Worm (Caenorhabditis elegans) whole organism, L3 larva: ENCODE data around the gene sma-6.

ENCODE experiments used
- R02D3.7 ChIP-seq: fragments of 150-350 bp; optimal IDR thresholded peaks from 2 replicates; lab custom pipeline; 2014; ENCODE audit warnings: missing biosample characterization, missing genetic modification characterization
- ZK546.5 ChIP-seq: sonication (generic microtip); optimal IDR thresholded peaks from 2 replicates; lab custom pipeline; 2017; ENCODE audit warnings: missing biosample characterization, missing genetic modification characterization
- aly-2 ChIP-seq: fragments of 150-350 bp; optimal IDR thresholded peaks from 2 replicates; lab custom pipeline; 2014; ENCODE audit warnings: missing biosample characterization, missing genetic modification characterization
- ama-1 ChIP-seq: fragments of 150-350 bp; optimal IDR thresholded peaks from 2 replicates; lab custom pipeline; 2018
- ceh-28 ChIP-seq: fragments of 150-350 bp; optimal IDR thresholded peaks from 2 replicates; lab custom pipeline; 2014; ENCODE audit warnings: missing biosample characterization, missing genetic modification reagents, missing genetic modification characterization
- ceh-82 ChIP-seq: fragments of 150-350 bp; optimal IDR thresholded peaks from 2 replicates; lab custom pipeline; 2014; ENCODE audit warnings: missing biosample characterization, missing genetic modification characterization
- ceh-9 ChIP-seq: sonication (generic microtip); optimal IDR thresholded peaks from 2 replicates; lab custom pipeline; 2018; ENCODE audit warnings: missing biosample characterization, missing genetic modification characterization
- daf-12 ChIP-seq: fragments of 150-350 bp; optimal IDR thresholded peaks from 2 replicates; lab custom pipeline; 2014; ENCODE audit warnings: missing biosample characterization, missing genetic modification reagents, missing genetic modification characterization
- egl-27 ChIP-seq: sonication (generic microtip); optimal IDR thresholded peaks from 4 replicates; lab custom pipeline; 2017; ENCODE audit warnings: missing biosample characterization, missing genetic modification reagents, missing genetic modification characterization
- egl-5 ChIP-seq: fragments of 150-350 bp; optimal IDR thresholded peaks from 2 replicates; lab custom pipeline; 2017; ENCODE audit warnings: missing biosample characterization, missing genetic modification reagents, missing genetic modification characterization, inconsistent platforms
- elt-1 ChIP-seq: fragments of 150-350 bp; optimal IDR thresholded peaks from 2 replicates; lab custom pipeline; 2014; ENCODE audit warnings: missing biosample characterization, missing genetic modification characterization
- elt-2 ChIP-seq: sonication (generic microtip); optimal IDR thresholded peaks from 2 replicates; lab custom pipeline; 2016; ENCODE audit warnings: missing genetic modification reagents, mild to moderate bottlenecking, missing genetic modification characterization, missing compliant biosample characterization
- elt-3 ChIP-seq, 3 experiments: fragments of 150-350 bp in 1 of 3; sonication (generic microtip) in 2 of 3; optimal IDR thresholded peaks; 2 replicates in 2 of 3; 4 replicates in 1 of 3; lab custom pipeline; 2014 to 2017; ENCODE audit warnings: missing biosample characterization in 3 of 3, missing genetic modification characterization in 3 of 3
- eor-1 ChIP-seq, 2 experiments: fragments of 150-350 bp; optimal IDR thresholded peaks; 2 replicates each; lab custom pipeline; 2014 to 2018; ENCODE audit warnings: missing biosample characterization in 2 of 2, missing genetic modification characterization in 2 of 2
- fkh-2 ChIP-seq: fragments of 150-350 bp; optimal IDR thresholded peaks from 2 replicates; lab custom pipeline; 2014; ENCODE audit warnings: missing biosample characterization, missing genetic modification reagents, missing genetic modification characterization
- fos-1 ChIP-seq: fragments of 150-350 bp; optimal IDR thresholded peaks from 2 replicates; lab custom pipeline; 2014; ENCODE audit warnings: missing biosample characterization, missing genetic modification characterization
- hmg-11 ChIP-seq: sonication (generic microtip); optimal IDR thresholded peaks from 2 replicates; lab custom pipeline; 2016; ENCODE audit warnings: missing genetic modification characterization, missing compliant biosample characterization
- lin-15B ChIP-seq: fragments of 150-350 bp; optimal IDR thresholded peaks from 2 replicates; lab custom pipeline; 2014; ENCODE audit warnings: missing biosample characterization, missing genetic modification characterization
- mdl-1 ChIP-seq: fragments of 150-350 bp; optimal IDR thresholded peaks from 2 replicates; lab custom pipeline; 2014; ENCODE audit warnings: missing biosample characterization, missing genetic modification characterization
- mml-1 ChIP-seq: fragments of 150-350 bp; sonication (generic microtip); optimal IDR thresholded peaks from 3 replicates; lab custom pipeline; 2014; ENCODE audit warnings: missing biosample characterization, missing genetic modification characterization
- nfya-1 ChIP-seq: sonication (generic microtip); optimal IDR thresholded peaks from 2 replicates; lab custom pipeline; 2017; ENCODE audit warnings: missing genetic modification characterization, mild to moderate bottlenecking, missing compliant biosample characterization, antibody characterized with exemption, moderate library complexity; ENCODE audit not compliant: insufficient read depth
- nhr-12 ChIP-seq: fragments of 150-350 bp; optimal IDR thresholded peaks from 2 replicates; lab custom pipeline; 2014; ENCODE audit warnings: missing biosample characterization, missing genetic modification characterization
- nhr-23 ChIP-seq: fragments of 150-350 bp; optimal IDR thresholded peaks from 2 replicates; lab custom pipeline; 2014; ENCODE audit warnings: missing biosample characterization, missing genetic modification reagents, missing genetic modification characterization
- nhr-237 ChIP-seq: fragments of 150-350 bp; optimal IDR thresholded peaks from 2 replicates; lab custom pipeline; 2014; ENCODE audit warnings: missing biosample characterization, missing genetic modification characterization
- nhr-25 ChIP-seq: sonication (generic microtip); optimal IDR thresholded peaks from 2 replicates; lab custom pipeline; 2017; ENCODE audit warnings: missing biosample characterization, missing genetic modification characterization
- nhr-28 ChIP-seq: fragments of 150-350 bp; optimal IDR thresholded peaks from 2 replicates; lab custom pipeline; 2014; ENCODE audit warnings: missing biosample characterization, missing genetic modification characterization
- nhr-67 ChIP-seq: fragments of 150-350 bp; optimal IDR thresholded peaks from 2 replicates; lab custom pipeline; 2014; ENCODE audit warnings: missing biosample characterization, missing genetic modification characterization
- nhr-76 ChIP-seq: fragments of 150-350 bp; sonication (generic microtip); optimal IDR thresholded peaks from 5 replicates; lab custom pipeline; 2014; ENCODE audit warnings: missing biosample characterization, missing genetic modification characterization
- pha-4 ChIP-seq: fragments of 150-350 bp; optimal IDR thresholded peaks from 2 replicates; lab custom pipeline; 2014; ENCODE audit warnings: missing biosample characterization, missing genetic modification reagents, missing genetic modification characterization
- sea-2 ChIP-seq: fragments of 150-350 bp; sonication (generic microtip); optimal IDR thresholded peaks from 4 replicates; lab custom pipeline; 2014; ENCODE audit warnings: missing biosample characterization, missing genetic modification reagents, missing genetic modification characterization
- tbx-2 ChIP-seq: sonication (generic microtip); optimal IDR thresholded peaks from 2 replicates; lab custom pipeline; 2016; ENCODE audit warnings: mild to moderate bottlenecking, missing genetic modification characterization, missing compliant biosample characterization
- unc-39 ChIP-seq: sonication (generic microtip); optimal IDR thresholded peaks from 4 replicates; lab custom pipeline; 2017; ENCODE audit warnings: missing biosample characterization, missing genetic modification characterization
- unc-62 ChIP-seq: fragments of 150-350 bp; sonication (generic microtip); optimal IDR thresholded peaks from 4 replicates; lab custom pipeline; 2014; ENCODE audit warnings: missing biosample characterization, missing genetic modification reagents, missing genetic modification characterization
- zag-1 ChIP-seq: fragments of 150-350 bp; optimal IDR thresholded peaks from 2 replicates; lab custom pipeline; 2014; ENCODE audit warnings: missing biosample characterization, missing genetic modification characterization
- ztf-4 ChIP-seq: fragments of 150-350 bp; optimal IDR thresholded peaks from 2 replicates; lab custom pipeline; 2014; ENCODE audit warnings: missing biosample characterization, missing genetic modification characterization

sma-6 gene

DNA sequence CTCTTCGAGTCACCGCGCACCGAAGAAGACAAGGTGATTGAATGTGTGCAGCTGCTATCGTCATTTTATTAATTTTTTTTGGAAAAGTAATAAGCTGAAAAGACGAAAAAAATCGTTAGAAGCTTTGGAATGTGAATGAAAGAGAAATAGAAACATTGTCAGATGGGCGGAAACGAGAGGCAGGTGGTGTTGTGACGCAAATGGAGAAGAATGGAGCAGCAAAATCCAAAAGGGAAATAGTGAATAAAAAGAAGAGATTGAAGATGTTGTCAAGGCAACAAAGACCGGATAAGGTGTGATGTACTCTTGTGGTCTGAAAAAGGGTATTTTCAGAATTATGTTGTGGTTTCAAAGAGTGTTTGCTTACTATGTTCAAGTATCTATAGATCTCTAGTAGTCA, 18.2 kb downstream of the sma-6 start:
- TF ChIP-seq daf-12 (tag; lab: Kevin White, UChicago) (no peak), lin-15B (tag; lab: Kevin White, UChicago) (no peak), unc-39 (tag; lab: Kevin White, UChicago) (no peak), mml-1 (tag; lab: Kevin White, UChicago) (no peak), nhr-76 (tag; lab: Kevin White, UChicago) (no peak), nhr-28 (no peak), egl-5 (tag; lab: Kevin White, UChicago) (no peak), elt-2 (tag; lab: Kevin White, UChicago) (no peak), ZK546.5 (no peak), ztf-4 (no peak), nfya-1 (tag; lab: Kevin White, UChicago) (no peak), mdl-1 (tag; lab: Kevin White, UChicago) (no peak), ceh-82 (no peak), zag-1 (tag; lab: Kevin White, UChicago) (no peak), ceh-28 (no peak), nhr-23 (tag; lab: Kevin White, UChicago) (no peak)

DNA sequence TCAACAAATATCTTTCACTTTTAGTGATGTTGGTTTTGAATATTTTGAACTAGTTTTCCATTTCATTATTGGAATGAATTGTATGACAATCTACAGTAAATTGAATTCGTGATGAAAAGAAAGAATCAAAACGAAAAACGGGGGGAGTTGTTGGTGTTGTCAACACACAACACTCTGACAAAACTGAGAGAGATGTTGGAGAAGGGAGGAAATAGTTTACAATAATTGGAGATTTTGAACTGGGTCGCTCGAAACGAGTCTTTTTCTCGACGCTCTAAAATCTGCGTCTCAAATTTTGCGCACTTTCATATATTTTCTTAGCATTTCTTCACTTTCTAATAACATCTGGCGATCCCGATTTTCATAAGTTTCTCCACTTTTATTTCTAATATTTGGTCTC, 19.6 kb downstream of the sma-6 start, which contains the start of gene txt-18:
Gene txt-18, plus strand, starts transcription at position 180 of the 400 bp plus-strand sequence.
- TF ChIP-seq ceh-82 (no peak), mml-1 (tag; lab: Kevin White, UChicago) (no peak), nfya-1 (tag; lab: Kevin White, UChicago) (peak; percentile 23), tbx-2 (tag; lab: Kevin White, UChicago) (no peak), elt-1 (tag; lab: Kevin White, UChicago) (no peak), sea-2 (GFP tag; lab: Kevin White, UChicago) (no peak), zag-1 (tag; lab: Kevin White, UChicago) (no peak), hmg-11 (no peak), nhr-12 (no peak), aly-2 (tag; lab: Kevin White, UChicago) (no peak), egl-5 (tag; lab: Kevin White, UChicago) (no peak), nhr-25 (tag; lab: Kevin White, UChicago) (peak; percentile 13), mdl-1 (tag; lab: Kevin White, UChicago) (no peak), nhr-237 (no peak), nhr-23 (tag; lab: Kevin White, UChicago) (peak; percentile 41), ztf-4 (no peak), egl-27 (tag; lab: Kevin White, UChicago) (no peak), unc-39 (tag; lab: Kevin White, UChicago) (no peak), elt-2 (tag; lab: Kevin White, UChicago) (no peak), pha-4 (tag; lab: Kevin White, UChicago) (peak; percentile 81), fos-1 (tag; lab: Kevin White, UChicago) (no peak), nhr-76 (tag; lab: Kevin White, UChicago) (no peak), ama-1 (lab: Kevin White, UChicago) (no peak), ceh-9 (tag; lab: Kevin White, UChicago) (no peak), eor-1 (tag; optimal IDR thresholded peaks at IDR 0.05; lab: Kevin White, UChicago) (no peak), elt-3 (tag; optimal IDR thresholded peaks at IDR 0.05; lab: Kevin White, UChicago) (no peak), nhr-67 (tag; lab: Kevin White, UChicago) (no peak)
- TF ChIP-seq, all 47 proteins: peak for 4

DNA sequence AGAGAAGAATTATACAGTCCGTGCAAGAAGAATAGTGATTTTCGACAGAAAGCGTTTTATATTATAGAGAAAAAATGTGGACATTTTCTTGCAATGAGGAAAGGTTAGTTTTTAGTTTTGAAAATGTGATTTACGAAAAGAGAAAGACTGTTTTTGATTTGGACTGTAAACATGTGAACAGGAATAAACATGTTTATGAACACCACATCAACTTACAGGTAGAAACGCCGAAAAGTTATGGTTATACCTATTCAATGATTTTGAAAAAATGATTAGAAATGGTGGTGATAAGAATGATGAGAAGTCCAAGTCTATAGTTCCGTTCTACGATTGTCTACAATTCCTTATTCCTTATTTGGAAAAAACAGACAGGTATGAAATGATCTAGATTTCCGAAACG, 20.2 kb downstream of the sma-6 start:
- TF ChIP-seq ZK546.5 (no peak), ceh-28 (no peak), lin-15B (tag; lab: Kevin White, UChicago) (no peak), nfya-1 (tag; lab: Kevin White, UChicago) (no peak), fkh-2 (tag; lab: Kevin White, UChicago) (no peak), nhr-23 (tag; lab: Kevin White, UChicago) (no peak), unc-62 (no peak), eor-1 (tag; optimal IDR thresholded peaks at IDR 0.05; lab: Kevin White, UChicago) (no peak), R02D3.7 (tag; lab: Kevin White, UChicago) (no peak)
